Fruit fly (Drosophila melanogaster): ENCODE data around the gene I-t.

Gene I-t

DNA sequence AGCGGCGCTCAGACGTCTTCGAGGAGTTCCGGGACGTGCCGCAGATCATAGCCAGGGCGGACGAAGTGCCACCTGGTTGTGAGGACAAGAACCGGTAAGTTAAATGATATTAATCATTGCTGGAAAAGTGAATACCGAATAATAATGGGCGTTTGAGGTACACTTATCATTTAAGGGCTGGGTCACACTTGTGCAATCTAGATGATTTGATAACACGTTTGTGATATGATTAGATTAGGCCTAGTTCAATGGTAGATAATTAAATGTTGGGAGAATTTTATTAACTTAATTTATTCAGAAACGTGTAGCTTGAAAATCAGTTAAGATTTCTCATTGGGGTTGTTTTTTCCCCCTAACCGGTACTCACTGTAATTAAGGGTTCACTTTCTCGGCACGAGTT, 32.9 kb upstream of the I-t start:
- TF ChIP-seq CG8478 (optimal IDR thresholded peaks at IDR 0.05) (no peak), EcR (GFP tag; optimal IDR thresholded peaks at IDR 0.05) (no peak), pan (optimal IDR thresholded peaks at IDR 0.05) (no peak), usp (GFP tag; optimal IDR thresholded peaks at IDR 0.05) (no peak), Dll (optimal IDR thresholded peaks at IDR 0.05) (no peak), psq (optimal IDR thresholded peaks at IDR 0.05) (no peak)

- TF ChIP-seq pan (optimal IDR thresholded peaks at IDR 0.05) (no peak), CG8478 (optimal IDR thresholded peaks at IDR 0.05) (no peak), EcR (GFP tag; optimal IDR thresholded peaks at IDR 0.05) (no peak), Dll (optimal IDR thresholded peaks at IDR 0.05) (no peak), usp (GFP tag; optimal IDR thresholded peaks at IDR 0.05) (no peak), psq (optimal IDR thresholded peaks at IDR 0.05) (no peak)
Measured at dm6 chr3R:11671784-11672183, 32.0 kb upstream of the I-t start.

DNA sequence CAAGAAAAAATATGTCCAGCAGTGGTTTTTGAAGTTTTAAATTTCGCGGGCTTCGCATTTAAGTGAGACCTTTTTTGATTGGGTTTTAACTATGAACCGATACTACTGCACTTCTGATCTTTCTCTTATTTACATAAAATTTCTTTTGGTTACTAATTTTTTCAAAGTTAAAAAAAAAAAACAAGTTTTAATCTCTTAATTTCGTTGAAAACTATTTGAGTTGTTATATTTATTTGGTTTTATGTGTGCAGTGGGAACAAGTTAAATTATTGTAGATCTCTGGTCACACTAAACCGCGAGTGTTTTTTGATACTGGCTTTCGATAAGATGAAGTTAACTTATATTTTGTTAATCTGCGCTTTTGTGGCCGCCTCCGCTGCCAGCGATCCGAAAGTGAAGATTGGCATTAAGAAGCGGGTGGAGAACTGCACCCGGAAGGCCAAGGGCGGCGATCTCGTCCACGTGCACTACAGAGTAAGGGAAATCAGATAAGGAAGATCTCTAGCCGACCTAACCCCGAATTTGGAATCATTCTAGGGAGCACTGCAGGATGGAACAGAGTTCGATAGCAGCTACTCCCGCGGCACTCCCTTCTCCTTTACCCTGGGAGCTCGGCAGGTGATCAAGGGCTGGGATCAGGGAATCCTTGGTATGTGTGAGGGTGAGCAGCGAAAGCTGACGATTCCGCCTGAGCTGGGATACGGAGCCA, 29.7 kb upstream of the I-t start, which contains the start of gene CG14715:
CG14715 (plus strand) TSS at position 267 of the 709 bp plus-strand sequence.
- no peak for TF ChIP-seq pan (optimal IDR thresholded peaks at IDR 0.05)
- TF ChIP-seq usp (GFP tag; optimal IDR thresholded peaks at IDR 0.05) = no peak
- no peak for TF ChIP-seq psq (optimal IDR thresholded peaks at IDR 0.05)
- no peak for TF ChIP-seq EcR (GFP tag; optimal IDR thresholded peaks at IDR 0.05)
- TF ChIP-seq CG8478 (optimal IDR thresholded peaks at IDR 0.05) = no peak

- no peak for TF ChIP-seq pan (optimal IDR thresholded peaks at IDR 0.05)
- no peak for TF ChIP-seq usp (GFP tag; optimal IDR thresholded peaks at IDR 0.05)
- TF ChIP-seq EcR (GFP tag; optimal IDR thresholded peaks at IDR 0.05) = no peak
- no peak for TF ChIP-seq CG8478 (optimal IDR thresholded peaks at IDR 0.05)
- no peak for TF ChIP-seq psq (optimal IDR thresholded peaks at IDR 0.05)
- no peak for TF ChIP-seq Dll (optimal IDR thresholded peaks at IDR 0.05)
Measured at dm6 chr3R:11678016-11678415, 25.8 kb upstream of the I-t start, which contains the start of gene CG18476. Gene CG18476 (minus strand): TSS chr3R:11678116.

- TF ChIP-seq psq (optimal IDR thresholded peaks at IDR 0.05) (no peak), Dll (optimal IDR thresholded peaks at IDR 0.05) (no peak), EcR (GFP tag; optimal IDR thresholded peaks at IDR 0.05) (no peak), CG8478 (optimal IDR thresholded peaks at IDR 0.05) (no peak), pan (optimal IDR thresholded peaks at IDR 0.05) (no peak), usp (GFP tag; optimal IDR thresholded peaks at IDR 0.05) (no peak)
Measured at dm6 chr3R:11679513-11679912, 24.3 kb upstream of the I-t start, which contains the start of the genes Taf12 and Ho. Gene Taf12 (minus strand): TSS chr3R:11679690. Gene Ho (plus strand): TSS chr3R:11679743.

DNA sequence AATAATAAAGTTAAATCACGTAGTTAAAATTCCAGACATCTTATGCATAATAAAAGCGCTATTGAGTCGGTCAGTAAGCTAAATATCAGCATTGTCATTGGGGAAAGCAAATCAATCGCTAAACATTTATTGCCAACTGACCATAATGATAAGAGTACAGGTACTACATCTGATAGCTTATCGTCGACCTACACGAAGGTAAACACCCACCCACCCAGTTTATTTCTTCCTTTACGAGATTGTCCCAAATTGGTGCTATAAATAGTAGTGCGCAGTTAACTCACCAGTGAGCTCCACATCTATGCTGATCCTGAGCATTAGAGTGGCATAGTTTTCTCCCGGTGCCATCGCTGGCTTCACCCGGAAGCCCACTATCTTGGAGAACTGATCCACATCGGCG, 20.2 kb upstream of the I-t start:
- TF ChIP-seq psq (optimal IDR thresholded peaks at IDR 0.05) (no peak), usp (GFP tag; optimal IDR thresholded peaks at IDR 0.05) (no peak), pan (optimal IDR thresholded peaks at IDR 0.05) (no peak), Dll (optimal IDR thresholded peaks at IDR 0.05) (no peak), EcR (GFP tag; optimal IDR thresholded peaks at IDR 0.05) (no peak), CG8478 (optimal IDR thresholded peaks at IDR 0.05) (no peak)

dm6 chr3R:11684316-11684715, 19.5 kb upstream of the I-t start, which contains the start of gene CG6830:
Gene CG6830 (minus strand): TSS chr3R:11684342.
- TF ChIP-seq Dll (optimal IDR thresholded peaks at IDR 0.05) (no peak), usp (GFP tag; optimal IDR thresholded peaks at IDR 0.05) (no peak), EcR (GFP tag; optimal IDR thresholded peaks at IDR 0.05) (no peak), psq (optimal IDR thresholded peaks at IDR 0.05) (no peak), CG8478 (optimal IDR thresholded peaks at IDR 0.05) (no peak), pan (optimal IDR thresholded peaks at IDR 0.05) (no peak)

DNA sequence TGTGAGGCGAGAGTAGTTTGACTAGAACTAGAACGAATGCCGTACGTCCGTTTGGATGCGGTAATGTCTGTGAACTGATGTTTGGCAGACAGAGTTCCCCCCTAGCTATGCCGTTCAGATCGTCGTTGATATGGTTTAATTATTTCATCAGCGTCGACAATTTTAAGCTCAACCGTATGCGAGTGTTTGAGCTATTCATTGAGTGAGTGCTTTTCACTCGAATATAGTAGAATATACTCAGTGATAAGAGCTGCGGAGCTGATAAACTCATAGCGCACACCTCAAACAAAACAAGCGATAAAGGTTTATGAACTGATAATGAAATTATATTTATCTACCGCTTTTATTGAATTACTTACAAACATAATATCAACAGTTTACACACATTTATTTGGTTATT, 15.8 kb upstream of the I-t start, which contains the start of gene CG6834:
CG6834 (minus strand) TSS at position 79 of the 400 bp plus-strand sequence.
- TF ChIP-seq EcR (GFP tag; optimal IDR thresholded peaks at IDR 0.05) (no peak), pan (optimal IDR thresholded peaks at IDR 0.05) (no peak), usp (GFP tag; optimal IDR thresholded peaks at IDR 0.05) (no peak), psq (optimal IDR thresholded peaks at IDR 0.05) (no peak), Dll (optimal IDR thresholded peaks at IDR 0.05) (no peak), CG8478 (optimal IDR thresholded peaks at IDR 0.05) (no peak)

DNA sequence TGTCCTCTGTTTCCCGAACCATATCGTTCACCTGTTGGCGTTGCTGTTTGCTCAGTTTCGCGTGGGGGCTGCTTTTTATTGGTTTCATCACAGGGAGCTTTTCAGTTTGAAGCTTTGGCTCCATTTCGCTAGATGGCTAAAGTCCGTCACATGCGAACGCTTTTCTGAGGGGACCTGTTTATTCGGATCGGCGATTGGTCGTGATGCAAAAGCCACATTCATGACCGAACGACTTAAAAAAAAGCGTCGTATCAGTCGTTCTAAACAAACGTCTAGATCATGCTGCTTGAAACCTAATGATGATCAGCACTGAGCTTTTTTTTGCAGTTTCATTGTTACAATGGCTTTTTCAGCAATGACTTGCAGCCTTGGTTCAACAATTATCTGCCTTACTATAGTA, 13.9 kb upstream of the I-t start, which contains the start of gene CG6908:
CG6908 (minus strand) TSS at position 152 of the 400 bp plus-strand sequence.
- TF ChIP-seq EcR (GFP tag; optimal IDR thresholded peaks at IDR 0.05) (no peak), Dll (optimal IDR thresholded peaks at IDR 0.05) (no peak), CG8478 (optimal IDR thresholded peaks at IDR 0.05) (no peak), usp (GFP tag; optimal IDR thresholded peaks at IDR 0.05) (no peak)

DNA sequence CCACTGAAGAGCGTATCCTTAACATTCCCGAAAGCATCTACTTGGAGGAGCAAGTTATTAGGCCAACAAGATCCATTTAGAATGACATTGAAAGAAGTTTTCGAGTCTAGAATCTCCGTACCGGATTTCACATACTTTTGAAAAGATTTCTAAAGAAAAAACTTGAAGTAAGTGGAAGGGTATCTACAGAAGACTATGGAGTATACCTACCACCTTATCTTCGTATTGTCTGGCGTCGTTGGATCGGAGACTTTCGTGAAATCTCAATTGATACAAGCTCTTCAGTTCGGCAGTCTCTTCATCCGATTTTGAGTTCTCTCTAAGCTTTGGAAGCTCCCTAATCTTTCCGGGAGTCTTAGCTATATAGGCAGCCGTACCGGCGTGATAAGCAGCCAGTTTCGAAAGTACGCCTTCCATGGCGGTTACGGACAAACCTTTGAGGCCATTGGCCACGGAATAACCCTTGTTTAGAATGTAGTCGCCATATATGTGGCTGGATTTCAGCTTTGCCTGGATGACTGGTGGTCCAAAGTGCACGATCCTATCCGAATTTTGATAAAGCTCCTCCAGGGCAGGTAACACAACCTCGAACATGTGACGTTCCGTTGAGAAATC, 12.9 kb upstream of the I-t start:
- TF ChIP-seq EcR (GFP tag; optimal IDR thresholded peaks at IDR 0.05) = no peak
- TF ChIP-seq CG8478 (optimal IDR thresholded peaks at IDR 0.05) = no peak
- no peak for TF ChIP-seq psq (optimal IDR thresholded peaks at IDR 0.05)
- no peak for TF ChIP-seq Dll (optimal IDR thresholded peaks at IDR 0.05)
- TF ChIP-seq usp (GFP tag; optimal IDR thresholded peaks at IDR 0.05) = no peak
- no peak for TF ChIP-seq pan (optimal IDR thresholded peaks at IDR 0.05)

dm6 chr3R:11691747-11692146, 12.1 kb upstream of the I-t start, which contains the start of gene CG18765:
Gene CG18765 (minus strand): TSS chr3R:11691799.
- TF ChIP-seq Dll (optimal IDR thresholded peaks at IDR 0.05) (no peak), usp (GFP tag; optimal IDR thresholded peaks at IDR 0.05) (no peak), CG8478 (optimal IDR thresholded peaks at IDR 0.05) (no peak), psq (optimal IDR thresholded peaks at IDR 0.05) (no peak), pan (optimal IDR thresholded peaks at IDR 0.05) (no peak), EcR (GFP tag; optimal IDR thresholded peaks at IDR 0.05) (no peak)

dm6 chr3R:11692504-11692903, 11.3 kb upstream of the I-t start:
- TF ChIP-seq CG8478 (optimal IDR thresholded peaks at IDR 0.05) = no peak
- TF ChIP-seq usp (GFP tag; optimal IDR thresholded peaks at IDR 0.05) = no peak
- no peak for TF ChIP-seq Dll (optimal IDR thresholded peaks at IDR 0.05)
- TF ChIP-seq EcR (GFP tag; optimal IDR thresholded peaks at IDR 0.05) = no peak
- no peak for TF ChIP-seq pan (optimal IDR thresholded peaks at IDR 0.05)
- no peak for TF ChIP-seq psq (optimal IDR thresholded peaks at IDR 0.05)

Measured in whole organism.